Fruit fly (Drosophila melanogaster): ENCODE measurements around the gene CG8924.
A peak's percentile ranks its signal among the peaks of the same experiment; 100 is the strongest.

Gene CG8924

DNA sequence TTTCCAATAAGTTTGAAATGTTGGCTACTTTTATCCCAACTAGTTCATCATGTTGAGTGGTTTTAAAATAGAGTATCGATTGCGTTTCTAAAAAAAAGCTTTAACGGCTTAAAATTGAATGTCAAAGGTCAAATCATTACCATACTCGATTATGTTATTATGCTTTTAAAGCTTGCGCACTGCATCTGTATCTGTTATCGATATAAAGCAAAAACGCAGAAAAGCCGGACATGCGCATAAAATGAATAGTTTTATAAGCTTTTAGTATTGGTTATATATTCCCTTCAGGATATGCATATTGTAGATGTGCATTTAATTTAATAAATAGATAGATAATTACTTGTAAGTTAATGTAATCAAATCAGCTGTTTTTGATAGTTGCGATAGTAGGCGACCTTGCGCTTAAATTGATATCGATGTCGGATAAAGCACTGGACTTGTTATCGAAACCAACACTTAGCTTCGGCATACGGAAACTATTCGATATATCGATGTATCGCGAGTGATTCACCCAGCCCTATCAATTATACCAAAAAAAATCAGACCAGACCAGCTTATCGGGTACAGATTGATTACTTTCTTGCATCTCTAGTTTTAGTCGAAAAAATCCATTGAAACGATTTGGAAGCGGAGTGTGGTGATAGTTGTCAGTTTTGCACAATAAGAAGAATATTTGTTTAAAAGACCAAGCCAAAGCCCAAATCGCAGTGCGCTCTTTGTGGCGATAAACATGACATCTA lies 49.1 kb upstream of the CG8924 start, which contains the start of gene shi (continued):
- no peak for TF ChIP-seq CG12104 (GFP tag; optimal IDR thresholded peaks at IDR 0.05)
- TF ChIP-seq caup (GFP tag; optimal IDR thresholded peaks at IDR 0.05; ENCODE audit: severe bottlenecking), result peak; percentile 51
- no peak for TF ChIP-seq CG14667 (GFP tag; IDR thresholded peaks at IDR 0.05)
- peak; percentile 56 for TF ChIP-seq CG8924 (tag; optimal IDR thresholded peaks at IDR 0.05)
- TF ChIP-seq GATAe (GFP tag; conservative IDR thresholded peaks at IDR 0.05), result no peak
- TF ChIP-seq Dek (tag; optimal IDR thresholded peaks at IDR 0.05), result no peak
- no peak for TF ChIP-seq CG6854 (GFP tag; optimal IDR thresholded peaks at IDR 0.05)
- TF ChIP-seq gfzf (GFP tag; optimal IDR thresholded peaks at IDR 0.05), result peak; percentile 53
- TF ChIP-seq CG6272 (GFP tag; IDR thresholded peaks at IDR 0.05), result no peak
- no peak for TF ChIP-seq eyg (GFP tag; optimal IDR thresholded peaks at IDR 0.05)
- TF ChIP-seq CG11247 (GFP tag; IDR thresholded peaks at IDR 0.05), result no peak
- TF ChIP-seq CG14050 (GFP tag; IDR thresholded peaks at IDR 0.05), result no peak
- TF ChIP-seq en (GFP tag; optimal IDR thresholded peaks at IDR 0.05), result no peak
- TF ChIP-seq gcm (GFP tag; optimal IDR thresholded peaks at IDR 0.05), result no peak
- TF ChIP-seq CG7745 (tag; optimal IDR thresholded peaks at IDR 0.05), result no peak
- no peak for TF ChIP-seq CG4282 (GFP tag; optimal IDR thresholded peaks at IDR 0.05)
- TF ChIP-seq crol (GFP tag; IDR thresholded peaks at IDR 0.05), result no peak
- TF ChIP-seq ind (GFP tag; optimal IDR thresholded peaks at IDR 0.05), result no peak
- peak; percentile 46 for TF ChIP-seq Lhr (GFP tag; optimal IDR thresholded peaks at IDR 0.05)
- no peak for TF ChIP-seq CG4854 (GFP tag; optimal IDR thresholded peaks at IDR 0.05)
- TF ChIP-seq gt (GFP tag; IDR thresholded peaks at IDR 0.05), result no peak
- TF ChIP-seq chinmo (GFP tag; IDR thresholded peaks at IDR 0.05; ENCODE audit: partially characterized antibody), result peak; percentile 96
- TF ChIP-seq CG34376 (GFP tag; optimal IDR thresholded peaks at IDR 0.05), result peak; percentile 80
- TF ChIP-seq CG2116 (GFP tag; optimal IDR thresholded peaks at IDR 0.05), result peak; percentile 89
- peak; percentile 65 for TF ChIP-seq trem (tag; optimal IDR thresholded peaks at IDR 0.05)
- no peak for TF ChIP-seq fd3F (GFP tag; optimal IDR thresholded peaks at IDR 0.05)
- no peak for TF ChIP-seq Dip2 (GFP tag; IDR thresholded peaks at IDR 0.05)
- TF ChIP-seq abd-A (tag; optimal IDR thresholded peaks at IDR 0.05), result peak; percentile 83
- TF ChIP-seq oc (tag; optimal IDR thresholded peaks at IDR 0.05), result no peak
- TF ChIP-seq Optix (GFP tag; IDR thresholded peaks at IDR 0.05), result no peak
- TF ChIP-seq zfh1 (GFP tag; IDR thresholded peaks at IDR 0.05), result no peak
- no peak for TF ChIP-seq danr (GFP tag; IDR thresholded peaks at IDR 0.05)
- TF ChIP-seq CG9609 (GFP tag; optimal IDR thresholded peaks at IDR 0.05), result no peak
- TF ChIP-seq CG1832 (GFP tag; optimal IDR thresholded peaks at IDR 0.05), result no peak
- no peak for TF ChIP-seq fd64A (GFP tag; optimal IDR thresholded peaks at IDR 0.05)
- TF ChIP-seq CG2202 (tag; optimal IDR thresholded peaks at IDR 0.05), result no peak
- TF ChIP-seq slbo (GFP tag; IDR thresholded peaks at IDR 0.05), result peak; percentile 29; the same call in 1 of the 2 replicates
- TF ChIP-seq Ssrp (tag; optimal IDR thresholded peaks at IDR 0.05), result no peak
- no peak for TF ChIP-seq toy (GFP tag; IDR thresholded peaks at IDR 0.05)
- no peak for TF ChIP-seq Gsc (GFP tag; IDR thresholded peaks at IDR 0.05)
- peak in 1 of 2 experiments; percentile 53 for TF ChIP-seq Hr51 (GFP tag; optimal IDR thresholded peaks at IDR 0.05)
- no peak for TF ChIP-seq kah (GFP tag; optimal IDR thresholded peaks at IDR 0.05)
- TF ChIP-seq CG1024 (GFP tag; IDR thresholded peaks at IDR 0.05), result 0 out of 2 replicates have a peak, but pooled peaks have one; percentile 18
- no peak for TF ChIP-seq C15 (GFP tag; IDR thresholded peaks at IDR 0.05)
- no peak for TF ChIP-seq salm (tag; optimal IDR thresholded peaks at IDR 0.05)
- no peak for TF ChIP-seq Rx (GFP tag; IDR thresholded peaks at IDR 0.05)
- TF ChIP-seq jing (GFP tag; optimal IDR thresholded peaks at IDR 0.05), result no peak
- no peak for TF ChIP-seq pum (GFP tag; optimal IDR thresholded peaks at IDR 0.05)
- TF ChIP-seq disco-r (GFP tag; optimal IDR thresholded peaks at IDR 0.05), result no peak
- TF ChIP-seq D19A (tag; optimal IDR thresholded peaks at IDR 0.05), result no peak

Data from whole organism, embryonic.